Fruit fly (Drosophila melanogaster) whole organism, wandering third instar larva: ENCODE results near the gene CG4594.
A peak's percentile ranks its signal among the peaks of the same experiment; 100 is the strongest.

Experiments used
- Vsx2 ChIP-seq: fragments of 200-300, 225-300 bp; sonication (Bioruptor generic); optimal IDR thresholded peaks from 2 replicates; lab custom pipeline; 2018; ENCODE audit warnings: missing biosample characterization, missing genetic modification characterization; ENCODE audit not compliant: partially characterized antibody
- dl ChIP-seq, 2 experiments: fragments of 175-275, 200-275 bp in 1 of 2; fragments of 200-275 bp in 1 of 2; sonication (Bioruptor generic); optimal IDR thresholded peaks; lab custom pipeline; 2018; ENCODE audit warnings: mild to moderate bottlenecking in 2 of 2, missing biosample characterization in 2 of 2, missing genetic modification characterization in 2 of 2, moderate library complexity in 2 of 2; ENCODE audit not compliant: partially characterized antibody in 2 of 2, insufficient read depth in 1 of 2
- ey ChIP-seq: fragments of 200-800 bp; sonication (Bioruptor generic); optimal IDR thresholded peaks from 2 replicates; lab custom pipeline; 2016; ENCODE audit warnings: missing biosample characterization, missing genetic modification characterization
- foxo ChIP-seq, 2 experiments: fragments of 200-800 bp; sonication (Bioruptor generic); optimal IDR thresholded peaks; 2 replicates in 1 of 2; 3 replicates in 1 of 2; lab custom pipeline; 2016 to 2017; ENCODE audit warnings: missing biosample characterization in 2 of 2, missing genetic modification characterization in 2 of 2
- fru ChIP-seq: fragments of 200-800 bp; sonication (Bioruptor generic); optimal IDR thresholded peaks from 3 replicates; lab custom pipeline; 2016; ENCODE audit warnings: missing biosample characterization, mild to moderate bottlenecking, missing genetic modification characterization
- h ChIP-seq: fragments of 200-800 bp; sonication (Bioruptor generic); optimal IDR thresholded peaks from 3 replicates; lab custom pipeline; 2016; ENCODE audit warnings: missing biosample characterization, mild to moderate bottlenecking, missing genetic modification characterization
- lola ChIP-seq: fragments of >200 bp; optimal IDR thresholded peaks from 2 replicates; lab custom pipeline; 2017; ENCODE audit warnings: missing biosample characterization, missing genetic modification characterization
- pan ChIP-seq: fragments of >200 bp; optimal IDR thresholded peaks from 2 replicates; lab custom pipeline; 2017
- psq ChIP-seq: fragments of 200-800 bp; sonication (Bioruptor generic); optimal IDR thresholded peaks from 3 replicates; lab custom pipeline; 2017; ENCODE audit warnings: missing biosample characterization, mild to moderate bottlenecking, missing genetic modification characterization, moderate library complexity
- sage ChIP-seq: fragments of 200-800 bp; sonication (Bioruptor generic); optimal IDR thresholded peaks from 2 replicates; lab custom pipeline; 2016; ENCODE audit warnings: missing biosample characterization, mild to moderate bottlenecking, missing genetic modification characterization
- usp ChIP-seq: fragments of >200 bp; optimal IDR thresholded peaks from 2 replicates; lab custom pipeline; 2017; ENCODE audit warnings: missing biosample characterization, missing genetic modification characterization

- no peak for TF ChIP-seq foxo (GFP tag; optimal IDR thresholded peaks at IDR 0.05; lab: Kevin White, UChicago)
- no peak for TF ChIP-seq lola (GFP tag; lab: Kevin White, UChicago)
- peak; percentile 85 for TF ChIP-seq h (GFP tag; lab: Kevin White, UChicago)
- no peak for TF ChIP-seq Vsx2 (GFP tag; lab: Kevin White, UChicago)
- no peak for TF ChIP-seq pan (lab: Kevin White, UChicago)
- no peak for TF ChIP-seq dl (GFP tag; optimal IDR thresholded peaks at IDR 0.05; lab: Kevin White, UChicago; ENCODE audit: insufficient read depth in 1 of 2, partially characterized antibody in 2 of 2)
- no peak for TF ChIP-seq psq (GFP tag; lab: Kevin White, UChicago)
- no peak for TF ChIP-seq ey (GFP tag; lab: Kevin White, UChicago)
- no peak for TF ChIP-seq fru (GFP tag; lab: Kevin White, UChicago)
- no peak for TF ChIP-seq sage (GFP tag; lab: Kevin White, UChicago)
- no peak for TF ChIP-seq usp (GFP tag; lab: Kevin White, UChicago)
Observed at dm6 chr2L:9947738-9948519, 28.0 kb downstream of the CG4594 start.
